Worm (Caenorhabditis elegans): Measurements from ENCODE around the gene ZK721.3.

The ZK721.3 gene

DNA sequence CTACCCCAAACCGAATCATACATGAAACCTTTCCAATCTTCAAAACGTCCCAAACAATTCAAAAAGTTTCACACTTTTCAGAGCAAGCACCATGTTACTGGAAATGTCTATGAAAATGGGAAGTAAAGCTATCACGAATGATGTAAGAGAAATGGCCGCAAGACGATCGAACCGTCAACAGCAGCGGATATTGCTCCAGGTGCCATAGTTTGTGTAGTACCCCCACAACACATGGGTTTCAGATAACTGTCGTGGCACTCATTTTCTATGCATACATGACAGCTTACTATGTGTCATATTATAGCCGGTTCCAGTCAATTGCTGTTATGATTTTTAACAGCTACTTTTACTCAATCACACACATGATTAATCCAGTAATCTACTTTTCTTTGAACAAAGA, at the start of gene ZK721.3:
TSS of gene ZK721.3 (plus strand) at position 301 of the 400 bp plus-strand sequence.
- TF ChIP-seq eor-1 (tag; optimal IDR thresholded peaks at IDR 0.05) (no peak), ceh-9 (tag; optimal IDR thresholded peaks at IDR 0.05) (no peak), ztf-11 (tag; optimal IDR thresholded peaks at IDR 0.05) (no peak), R02D3.7 (tag; optimal IDR thresholded peaks at IDR 0.05) (no peak), nhr-77 (tag; optimal IDR thresholded peaks at IDR 0.05) (no peak), ceh-28 (tag; optimal IDR thresholded peaks at IDR 0.05) (no peak), elt-2 (tag; optimal IDR thresholded peaks at IDR 0.05) (no peak), nhr-43 (tag; optimal IDR thresholded peaks at IDR 0.05; ENCODE audit: poor library complexity, severe bottlenecking) (no peak), hmg-11 (tag; optimal IDR thresholded peaks at IDR 0.05) (no peak), elt-3 (tag; optimal IDR thresholded peaks at IDR 0.05) (no peak), nhr-11 (tag; optimal IDR thresholded peaks at IDR 0.05) (no peak), ceh-82 (tag; optimal IDR thresholded peaks at IDR 0.05) (no peak), mml-1 (tag; optimal IDR thresholded peaks at IDR 0.05) (no peak), ceh-16 (tag; optimal IDR thresholded peaks at IDR 0.05) (no peak), mdl-1 (tag; optimal IDR thresholded peaks at IDR 0.05) (no peak), fkh-2 (tag; optimal IDR thresholded peaks at IDR 0.05) (no peak)

DNA sequence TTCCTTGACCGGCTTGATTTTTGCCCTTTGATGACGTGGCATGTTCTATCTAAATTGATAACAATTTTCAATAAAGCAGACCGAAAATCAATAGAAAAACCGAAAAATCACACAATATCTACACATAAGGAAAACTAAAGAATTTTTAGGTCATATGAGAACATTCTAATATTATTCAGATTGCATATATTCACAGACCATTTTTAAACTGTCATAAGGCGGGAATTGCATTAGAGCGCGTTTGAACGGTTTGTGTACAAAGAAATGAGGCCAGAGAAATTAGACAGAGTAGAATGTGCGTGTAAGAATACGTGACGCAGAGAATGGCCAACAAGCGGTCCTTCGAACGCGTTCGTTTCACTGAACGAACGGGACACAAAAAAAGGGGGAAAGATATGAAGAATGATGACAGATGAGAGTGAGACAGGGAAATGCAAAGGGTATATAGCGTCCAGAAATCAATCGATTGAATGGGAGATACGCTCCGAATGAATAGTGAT, 47.3 kb upstream of the ZK721.3 start, which contains the start of gene M02D8.3:
TSS of gene M02D8.3 (minus strand) at position 51 of the 500 bp plus-strand sequence.
- TF ChIP-seq eor-1 (tag; optimal IDR thresholded peaks at IDR 0.05): no peak
- no peak for TF ChIP-seq fkh-2 (tag; optimal IDR thresholded peaks at IDR 0.05)
- TF ChIP-seq snpc-4 (tag; optimal IDR thresholded peaks at IDR 0.05): peak; percentile 38
- no peak for TF ChIP-seq mml-1 (tag; optimal IDR thresholded peaks at IDR 0.05)
- TF ChIP-seq pqm-1 (tag; optimal IDR thresholded peaks at IDR 0.05): no peak
- TF ChIP-seq unc-39 (tag; optimal IDR thresholded peaks at IDR 0.05): no peak
- peak; percentile 88 for TF ChIP-seq pha-4 (tag; optimal IDR thresholded peaks at IDR 0.05)
- TF ChIP-seq elt-1 (tag; optimal IDR thresholded peaks at IDR 0.05): no peak
- no peak for TF ChIP-seq sea-2 (GFP tag; optimal IDR thresholded peaks at IDR 0.05)
- TF ChIP-seq jun-1 (tag; optimal IDR thresholded peaks at IDR 0.05): no peak
- TF ChIP-seq ztf-11 (tag; optimal IDR thresholded peaks at IDR 0.05): no peak
- TF ChIP-seq elt-2 (tag; optimal IDR thresholded peaks at IDR 0.05): peak; percentile 8
- no peak for TF ChIP-seq nhr-76 (tag; optimal IDR thresholded peaks at IDR 0.05)
- TF ChIP-seq nhr-77 (tag; optimal IDR thresholded peaks at IDR 0.05): no peak
- TF ChIP-seq nhr-28 (tag; optimal IDR thresholded peaks at IDR 0.05): no peak
- no peak for TF ChIP-seq ceh-16 (tag; optimal IDR thresholded peaks at IDR 0.05)
- TF ChIP-seq hmg-11 (tag; optimal IDR thresholded peaks at IDR 0.05): peak; percentile 37
- peak; percentile 83 for TF ChIP-seq nhr-25 (tag; optimal IDR thresholded peaks at IDR 0.05)
- TF ChIP-seq nhr-12 (tag; optimal IDR thresholded peaks at IDR 0.05): no peak
- no peak for TF ChIP-seq lsy-12 (tag; optimal IDR thresholded peaks at IDR 0.05)
- TF ChIP-seq skn-1 (tag; optimal IDR thresholded peaks at IDR 0.05): peak; percentile 20
- TF ChIP-seq nfya-1 (tag; optimal IDR thresholded peaks at IDR 0.05; ENCODE audit: insufficient read depth): peak; percentile 50
- no peak for TF ChIP-seq nhr-11 (tag; optimal IDR thresholded peaks at IDR 0.05)
- no peak for TF ChIP-seq tbx-2 (tag; optimal IDR thresholded peaks at IDR 0.05)
- TF ChIP-seq zag-1 (tag; optimal IDR thresholded peaks at IDR 0.05): no peak
- peak; percentile 17 for TF ChIP-seq egl-5 (tag; optimal IDR thresholded peaks at IDR 0.05)
- no peak for TF ChIP-seq mdl-1 (tag; optimal IDR thresholded peaks at IDR 0.05)
- no peak for TF ChIP-seq ceh-9 (tag; optimal IDR thresholded peaks at IDR 0.05)
- no peak for TF ChIP-seq ZK546.5 (tag; optimal IDR thresholded peaks at IDR 0.05)
- peak; percentile 22 for TF ChIP-seq lin-15B (tag; optimal IDR thresholded peaks at IDR 0.05)
- TF ChIP-seq nhr-67 (tag; optimal IDR thresholded peaks at IDR 0.05): no peak
- no peak for TF ChIP-seq ztf-4 (tag; optimal IDR thresholded peaks at IDR 0.05)
- peak; percentile 87 for TF ChIP-seq nhr-23 (tag; optimal IDR thresholded peaks at IDR 0.05)
- no peak for TF ChIP-seq R02D3.7 (tag; optimal IDR thresholded peaks at IDR 0.05)
- no peak for TF ChIP-seq egl-27 (tag; optimal IDR thresholded peaks at IDR 0.05)
- TF ChIP-seq nhr-43 (tag; optimal IDR thresholded peaks at IDR 0.05; ENCODE audit: poor library complexity, severe bottlenecking): no peak
- TF ChIP-seq fos-1 (tag; optimal IDR thresholded peaks at IDR 0.05): no peak
- TF ChIP-seq lin-39 (tag; optimal IDR thresholded peaks at IDR 0.05): no peak
- TF ChIP-seq nhr-237 (tag; optimal IDR thresholded peaks at IDR 0.05): no peak
- no peak for TF ChIP-seq ceh-82 (tag; optimal IDR thresholded peaks at IDR 0.05)
- TF ChIP-seq ama-1 (optimal IDR thresholded peaks at IDR 0.05): no peak
